Worm (Caenorhabditis elegans): ENCODE results near the gene lron-10.

Gene lron-10

DNA sequence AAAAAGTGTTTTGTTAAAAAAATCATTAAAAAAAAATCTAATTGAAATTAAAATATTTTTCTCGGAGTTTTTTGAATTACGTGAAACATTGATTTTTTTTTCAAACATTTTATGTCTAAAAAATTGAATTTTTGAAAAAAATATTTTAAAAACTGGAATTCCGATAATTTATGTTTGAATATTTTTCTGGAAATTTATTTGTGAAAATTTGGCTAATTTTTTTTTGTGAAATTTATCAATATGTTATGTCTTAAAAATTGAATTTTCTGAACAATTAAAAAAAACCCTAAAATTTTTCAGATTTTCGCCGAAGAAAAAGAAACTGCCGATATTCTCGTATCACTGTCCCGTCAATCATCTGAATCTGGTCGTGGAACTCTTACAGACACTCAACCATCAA is 8.8 kb downstream of the lron-10 start, which contains the start of gene Y39A1A.24 (continued):
- no peak for TF ChIP-seq ama-1 (optimal IDR thresholded peaks at IDR 0.05)
- no peak for TF ChIP-seq ama-1 (GFP tag; optimal IDR thresholded peaks at IDR 0.05)

DNA sequence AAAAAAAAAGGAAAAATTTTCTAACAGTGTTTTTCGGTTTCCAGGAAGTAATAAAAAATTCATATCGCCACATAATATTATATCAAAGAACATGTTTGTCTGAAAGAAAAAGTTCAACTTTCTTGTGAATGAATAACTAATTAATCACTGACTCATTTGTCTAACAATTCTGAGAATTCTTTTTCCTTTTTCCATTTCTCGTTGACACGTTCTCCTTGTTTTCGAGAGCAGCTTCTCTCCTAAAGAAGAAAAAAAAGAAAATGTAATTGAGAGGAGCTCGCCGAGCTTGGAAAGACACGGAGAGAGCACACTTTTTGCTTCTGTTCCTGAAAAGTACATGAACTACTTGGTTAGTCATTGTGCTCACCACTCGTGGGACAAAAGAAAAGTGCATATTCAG is 13.0 kb downstream of the lron-10 start:
- TF ChIP-seq mxl-1 (tag; optimal IDR thresholded peaks at IDR 0.05) (no peak), Y53F4B.3 (GFP tag; IDR thresholded peaks at IDR 0.05) (no peak), tbp1 (GFP tag; optimal IDR thresholded peaks at IDR 0.05) (no peak), ets-4 (GFP tag; optimal IDR thresholded peaks at IDR 0.05) (no peak), T26A5.8 (tag; optimal IDR thresholded peaks at IDR 0.05) (no peak), bed-2 (GFP tag; IDR thresholded peaks at IDR 0.05) (no peak), lsl-1 (GFP tag; optimal IDR thresholded peaks at IDR 0.05) (no peak), attf-6 (GFP tag; IDR thresholded peaks at IDR 0.05) (no peak), hsf-1 (GFP tag; IDR thresholded peaks at IDR 0.05) (no peak), ztf-26 (tag; optimal IDR thresholded peaks at IDR 0.05) (no peak), akir-1 (GFP tag; optimal IDR thresholded peaks at IDR 0.05) (no peak), ztf-25 (GFP tag; IDR thresholded peaks at IDR 0.05) (no peak), C17E4.6 (GFP tag; IDR thresholded peaks at IDR 0.05) (no peak), efl-1 (GFP tag; optimal IDR thresholded peaks at IDR 0.05) (no peak)

DNA sequence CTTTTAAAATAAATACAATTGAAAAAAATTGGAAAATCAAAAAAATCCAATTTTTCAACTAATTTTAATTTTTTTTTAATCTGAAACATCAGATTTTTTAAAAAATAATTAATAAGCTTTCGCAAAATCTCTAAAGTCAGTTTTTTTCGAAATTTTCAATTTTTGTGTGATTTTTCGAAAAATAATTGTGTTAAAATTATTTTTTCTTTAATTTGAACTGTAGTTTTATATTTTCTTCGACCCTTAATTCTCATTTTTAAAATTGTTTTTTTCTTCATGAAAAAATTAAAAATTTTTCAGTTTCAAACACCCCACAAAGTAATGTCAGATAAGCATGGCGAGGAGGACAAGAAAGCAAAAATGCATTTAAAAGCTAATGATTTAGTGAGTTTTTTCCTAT is 16.1 kb downstream of the lron-10 start, which contains the start of gene rabx-5:
Gene rabx-5, plus strand, starts transcription at position 301 of the 400 bp plus-strand sequence.
- no peak for TF ChIP-seq lsl-1 (GFP tag; optimal IDR thresholded peaks at IDR 0.05)
- no peak for TF ChIP-seq aptf-2 (GFP tag; conservative IDR thresholded peaks at IDR 0.05)
- no peak for TF ChIP-seq cebp-1 (GFP tag; IDR thresholded peaks at IDR 0.05)
- no peak for TF ChIP-seq cebp-1 (tag; optimal IDR thresholded peaks at IDR 0.05)

- TF ChIP-seq gei-17 (GFP tag; optimal IDR thresholded peaks at IDR 0.05): no peak
- TF ChIP-seq lin-40 (tag; optimal IDR thresholded peaks at IDR 0.05): no peak
- TF ChIP-seq ztf-26 (tag; optimal IDR thresholded peaks at IDR 0.05): no peak
- TF ChIP-seq die-1 (tag; optimal IDR thresholded peaks at IDR 0.05): no peak
- TF ChIP-seq pbrm-1 (GFP tag; IDR thresholded peaks at IDR 0.05): no peak
- no peak for TF ChIP-seq hsf-1 (GFP tag; IDR thresholded peaks at IDR 0.05)
- no peak for TF ChIP-seq Y53G8AR.9 (GFP tag; conservative IDR thresholded peaks at IDR 0.05)
- TF ChIP-seq egrh-3 (GFP tag; IDR thresholded peaks at IDR 0.05): no peak
- TF ChIP-seq efl-1 (GFP tag; optimal IDR thresholded peaks at IDR 0.05): no peak
- TF ChIP-seq nhr-120 (GFP tag; IDR thresholded peaks at IDR 0.05): no peak
- TF ChIP-seq nfyb-1 (GFP tag; IDR thresholded peaks at IDR 0.05): no peak
- no peak for TF ChIP-seq aptf-2 (GFP tag; conservative IDR thresholded peaks at IDR 0.05)
Observed at ce11 chrIII:10604325-10604724, 16.8 kb downstream of the lron-10 start.

DNA sequence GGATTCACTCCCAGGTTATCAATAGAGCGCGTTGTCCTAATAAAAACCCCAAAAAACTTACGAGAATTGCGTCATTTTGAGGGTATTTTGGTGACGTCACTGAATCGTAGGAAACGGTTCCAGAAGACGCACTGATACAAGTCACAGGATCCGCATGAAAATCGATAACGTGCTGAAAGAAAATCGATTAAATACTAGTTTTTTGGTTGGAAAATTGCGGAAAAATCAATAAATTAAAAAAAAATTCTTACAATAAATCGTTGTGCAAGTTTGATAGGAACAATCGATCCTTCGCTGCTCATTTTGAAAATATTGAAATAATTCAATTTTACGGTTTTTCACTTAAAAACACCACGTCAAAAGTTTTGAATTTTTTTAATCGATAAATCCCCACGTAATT is 17.9 kb downstream of the lron-10 start, which contains the start of gene Y39A1A.2:
Gene Y39A1A.2, minus strand, starts transcription at position 319 of the 400 bp plus-strand sequence.
- no peak for TF ChIP-seq nfya-1 (tag; optimal IDR thresholded peaks at IDR 0.05; ENCODE audit: borderline replicate concordance, insufficient read depth)
- no peak for TF ChIP-seq xnd-1 (tag; optimal IDR thresholded peaks at IDR 0.05)
- TF ChIP-seq lin-54 (GFP tag; optimal IDR thresholded peaks at IDR 0.05): no peak
- no peak for TF ChIP-seq F39B2.1 (GFP tag; IDR thresholded peaks at IDR 0.05)
- no peak for TF ChIP-seq fkh-3 (tag; optimal IDR thresholded peaks at IDR 0.05)
- TF ChIP-seq ama-1 (optimal IDR thresholded peaks at IDR 0.05): no peak
- TF ChIP-seq ama-1 (GFP tag; optimal IDR thresholded peaks at IDR 0.05): no peak
- no peak for TF ChIP-seq pha-4 (tag; optimal IDR thresholded peaks at IDR 0.05)
- TF ChIP-seq bed-1 (GFP tag; IDR thresholded peaks at IDR 0.05): no peak
- TF ChIP-seq F57A8.1 (GFP tag; optimal IDR thresholded peaks at IDR 0.05): no peak
- no peak for TF ChIP-seq sea-2 (GFP tag; IDR thresholded peaks at IDR 0.05)

Data from whole organism, young adult.